Worm (Caenorhabditis elegans) whole organism, midembryonic: ENCODE results near the gene gstk-1.

ENCODE experiments used
- T22C8.4 ChIP-seq: fragments of 200-800 bp; sonication (Bioruptor generic); IDR thresholded peaks from 2 replicates; pipeline ENCODE4 v1.3.6; 2022; ENCODE audit warnings: missing genetic modification characterization, missing compliant biosample characterization
- klf-2 ChIP-seq: fragments of 200-800 bp; sonication (Bioruptor generic); conservative IDR thresholded peaks from 2 replicates; pipeline ENCODE4 v1.3.6; 2022; ENCODE audit warnings: missing genetic modification reagents, missing genetic modification characterization, missing compliant biosample characterization
- ref-1 ChIP-seq: fragments of 200-800 bp; sonication (Bioruptor generic); conservative IDR thresholded peaks from 2 replicates; pipeline ENCODE4 v1.3.6; 2022; ENCODE audit warnings: missing genetic modification reagents, missing genetic modification characterization, missing compliant biosample characterization
- ztf-23 ChIP-seq: fragments of 200-800 bp; sonication (Bioruptor generic); IDR thresholded peaks from 2 replicates; pipeline ENCODE4 v1.3.6; 2022; ENCODE audit warnings: missing genetic modification reagents, missing genetic modification characterization, missing compliant biosample characterization
- ztf-29 ChIP-seq: fragments of 200-800 bp; sonication (Bioruptor generic); IDR thresholded peaks from 2 replicates; pipeline ENCODE4 v1.3.6; 2022; ENCODE audit warnings: missing genetic modification reagents, missing genetic modification characterization, missing compliant biosample characterization

DNA sequence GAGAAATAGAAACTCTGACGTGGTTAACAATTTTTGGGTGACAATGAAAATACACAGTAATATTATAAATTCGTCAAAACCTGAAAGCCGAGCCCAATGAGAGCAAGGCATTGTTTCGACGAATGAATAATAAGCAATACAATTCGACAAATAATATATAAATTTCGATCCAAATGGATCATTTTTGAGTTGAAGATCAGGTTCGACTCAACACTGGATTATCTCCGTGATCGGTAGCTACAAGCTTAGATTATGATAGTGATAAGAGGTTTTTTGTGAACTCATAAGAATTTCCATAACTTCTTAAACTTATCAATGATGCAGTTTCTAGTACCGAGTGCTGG, 38.6 kb upstream of the gstk-1 start:
- TF ChIP-seq ztf-23 (GFP tag; lab: Robert Waterston, UW) (no peak), ztf-29 (no peak), klf-2 (GFP tag; lab: Robert Waterston, UW) (no peak), ref-1 (no peak), T22C8.4 (GFP tag; lab: Robert Waterston, UW) (no peak)
